Worm (Caenorhabditis elegans) whole organism, L2 larva: ENCODE data around the gene Y75D11A.3.
"Not testable (repeated sequence)": the region's sequence is repeated elsewhere in the genome, so short reads cannot be mapped to it uniquely, and the experiment has no call there.

Source experiments
- F13H6.1 ChIP-seq: sonication (generic microtip); optimal IDR thresholded peaks from 2 replicates; lab custom pipeline; 2016; ENCODE audit warnings: missing genetic modification characterization, missing compliant biosample characterization
- R02D3.7 ChIP-seq: fragments of 150-350 bp; optimal IDR thresholded peaks from 2 replicates; lab custom pipeline; 2014; ENCODE audit warnings: missing biosample characterization, missing genetic modification characterization
- Y55F3AM.14 ChIP-seq: fragments of 200-800 bp; sonication (Bioruptor generic); optimal IDR thresholded peaks from 2 replicates; lab custom pipeline; 2018; ENCODE audit warnings: mild to moderate bottlenecking, missing genetic modification characterization, missing compliant biosample characterization
- ZK546.5 ChIP-seq: sonication (generic microtip); optimal IDR thresholded peaks from 2 replicates; lab custom pipeline; 2017; ENCODE audit warnings: missing biosample characterization, missing genetic modification characterization
- ama-1 ChIP-seq: fragments of 150-350 bp; optimal IDR thresholded peaks from 2 replicates; lab custom pipeline; 2018; ENCODE audit warnings: inconsistent platforms
- blmp-1 ChIP-seq: sonication (generic microtip); optimal IDR thresholded peaks from 2 replicates; lab custom pipeline; 2017; ENCODE audit warnings: missing genetic modification characterization, mild to moderate bottlenecking, missing compliant biosample characterization, antibody characterized with exemption, moderate library complexity; ENCODE audit not compliant: insufficient read depth
- ceh-82 ChIP-seq: fragments of 150-350 bp; optimal IDR thresholded peaks from 2 replicates; lab custom pipeline; 2014; ENCODE audit warnings: missing biosample characterization, missing genetic modification characterization
- crh-2 ChIP-seq: sonication (generic microtip); optimal IDR thresholded peaks from 2 replicates; lab custom pipeline; 2017; ENCODE audit warnings: missing biosample characterization, missing genetic modification characterization
- dmd-4 ChIP-seq: sonication (generic microtip); optimal IDR thresholded peaks from 2 replicates; lab custom pipeline; 2017; ENCODE audit warnings: missing biosample characterization, missing genetic modification characterization
- egl-27 ChIP-seq: sonication (generic microtip); optimal IDR thresholded peaks from 3 replicates; lab custom pipeline; 2017; ENCODE audit warnings: missing biosample characterization, missing genetic modification reagents, missing genetic modification characterization
- elt-3 ChIP-seq: sonication (generic microtip); optimal IDR thresholded peaks from 2 replicates; lab custom pipeline; 2017; ENCODE audit warnings: missing biosample characterization, missing genetic modification characterization
- gmeb-1 ChIP-seq: fragments of 150-350 bp; optimal IDR thresholded peaks from 2 replicates; lab custom pipeline; 2014; ENCODE audit warnings: missing biosample characterization, missing genetic modification characterization
- lin-11 ChIP-seq: fragments of 150-350 bp; sonication (generic microtip); optimal IDR thresholded peaks from 2 replicates; lab custom pipeline; 2014; ENCODE audit warnings: missing biosample characterization, missing genetic modification characterization, inconsistent platforms, mixed read lengths
- lin-13 ChIP-seq: fragments of 150-350 bp; optimal IDR thresholded peaks from 2 replicates; lab custom pipeline; 2014; ENCODE audit warnings: missing biosample characterization, missing genetic modification reagents, missing genetic modification characterization
- lin-39 ChIP-seq: fragments of 150-350 bp; optimal IDR thresholded peaks from 2 replicates; lab custom pipeline; 2014; ENCODE audit warnings: missing biosample characterization, missing genetic modification reagents, missing genetic modification characterization
- lsy-2 ChIP-seq, 2 experiments: fragments of 150-350 bp in 1 of 2; sonication (generic microtip) in 1 of 2; optimal IDR thresholded peaks; 2 replicates each; lab custom pipeline; 2014 to 2017; ENCODE audit warnings: missing biosample characterization in 2 of 2, missing genetic modification characterization in 2 of 2
- mab-5 ChIP-seq: fragments of 150-350 bp; optimal IDR thresholded peaks from 2 replicates; lab custom pipeline; 2014; ENCODE audit warnings: missing biosample characterization, missing genetic modification characterization
- nhr-10 ChIP-seq: sonication (generic microtip); optimal IDR thresholded peaks from 2 replicates; lab custom pipeline; 2017; ENCODE audit warnings: missing biosample characterization, missing genetic modification characterization
- nhr-11 ChIP-seq: fragments of 150-350 bp; optimal IDR thresholded peaks from 2 replicates; lab custom pipeline; 2014; ENCODE audit warnings: missing biosample characterization, missing genetic modification characterization
- nhr-129 ChIP-seq: fragments of 150-350 bp; optimal IDR thresholded peaks from 2 replicates; lab custom pipeline; 2014; ENCODE audit warnings: missing biosample characterization, missing genetic modification characterization
- nhr-21 ChIP-seq: fragments of 150-350 bp; optimal IDR thresholded peaks from 2 replicates; lab custom pipeline; 2014; ENCODE audit warnings: missing biosample characterization, missing genetic modification characterization
- nhr-6 ChIP-seq: fragments of 150-350 bp; optimal IDR thresholded peaks from 2 replicates; lab custom pipeline; 2014; ENCODE audit warnings: missing biosample characterization, missing genetic modification characterization
- nhr-77 ChIP-seq: fragments of 150-350 bp; optimal IDR thresholded peaks from 2 replicates; lab custom pipeline; 2014; ENCODE audit warnings: missing biosample characterization, missing genetic modification characterization
- peb-1 ChIP-seq: fragments of 150-350 bp; optimal IDR thresholded peaks from 2 replicates; lab custom pipeline; 2014; ENCODE audit warnings: missing biosample characterization, missing genetic modification characterization
- sem-4 ChIP-seq: fragments of 150-350 bp; optimal IDR thresholded peaks from 2 replicates; lab custom pipeline; 2014; ENCODE audit warnings: missing biosample characterization, missing genetic modification reagents, missing genetic modification characterization
- skn-1 ChIP-seq: sonication (generic microtip); optimal IDR thresholded peaks from 2 replicates; lab custom pipeline; 2017; ENCODE audit warnings: missing biosample characterization, missing genetic modification characterization
- sma-3 ChIP-seq: sonication (generic microtip); optimal IDR thresholded peaks from 2 replicates; lab custom pipeline; 2016; ENCODE audit warnings: missing genetic modification reagents, missing genetic modification characterization, missing compliant biosample characterization
- sma-9 ChIP-seq, 2 experiments: fragments of 150-350 bp in 1 of 2; sonication (generic microtip) in 1 of 2; optimal IDR thresholded peaks; 2 replicates each; lab custom pipeline; 2014 to 2016; ENCODE audit warnings: missing genetic modification characterization in 2 of 2, mild to moderate bottlenecking in 1 of 2, missing biosample characterization in 1 of 2, missing compliant biosample characterization in 1 of 2, missing genetic modification reagents in 1 of 2, moderate library complexity in 1 of 2
- snpc-4 ChIP-seq: fragments of 150-350 bp; optimal IDR thresholded peaks from 2 replicates; lab custom pipeline; 2014; ENCODE audit warnings: missing biosample characterization, missing genetic modification characterization
- unc-39 ChIP-seq: fragments of 150-350 bp; optimal IDR thresholded peaks from 2 replicates; lab custom pipeline; 2014; ENCODE audit warnings: missing biosample characterization, missing genetic modification characterization
- ztf-11 ChIP-seq: sonication (generic microtip); optimal IDR thresholded peaks from 2 replicates; lab custom pipeline; 2017; ENCODE audit warnings: missing biosample characterization, missing genetic modification characterization
- ztf-4 ChIP-seq: fragments of 150-350 bp; optimal IDR thresholded peaks from 2 replicates; lab custom pipeline; 2014; ENCODE audit warnings: missing biosample characterization, missing genetic modification characterization

The Y75D11A.3 gene

DNA sequence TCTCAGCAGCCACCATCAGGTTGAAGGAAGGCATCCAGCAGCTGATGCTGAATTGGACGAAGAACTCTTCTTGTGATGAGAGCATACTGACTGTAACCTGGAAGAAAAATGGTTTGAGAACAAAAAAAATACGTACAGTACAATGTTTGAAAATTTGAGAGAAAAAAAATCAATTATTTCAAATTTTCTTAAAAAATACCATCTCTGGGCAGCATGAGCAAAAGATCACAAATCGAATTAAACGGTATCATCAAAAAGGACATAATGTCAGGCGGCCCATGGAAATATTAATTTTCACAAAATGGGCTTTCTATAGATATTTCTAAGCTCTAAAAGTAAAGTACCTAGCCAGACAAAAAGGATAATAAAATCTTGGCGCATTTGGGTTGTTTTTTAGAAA lies at the start of gene Y75D11A.3:
Y75D11A.3 (minus strand) TSS at position 101 of the 400 bp plus-strand sequence.
- TF ChIP-seq nhr-11, nhr-77, lin-39 (tag; lab: Kevin White, UChicago): not testable (repeated sequence)

DNA sequence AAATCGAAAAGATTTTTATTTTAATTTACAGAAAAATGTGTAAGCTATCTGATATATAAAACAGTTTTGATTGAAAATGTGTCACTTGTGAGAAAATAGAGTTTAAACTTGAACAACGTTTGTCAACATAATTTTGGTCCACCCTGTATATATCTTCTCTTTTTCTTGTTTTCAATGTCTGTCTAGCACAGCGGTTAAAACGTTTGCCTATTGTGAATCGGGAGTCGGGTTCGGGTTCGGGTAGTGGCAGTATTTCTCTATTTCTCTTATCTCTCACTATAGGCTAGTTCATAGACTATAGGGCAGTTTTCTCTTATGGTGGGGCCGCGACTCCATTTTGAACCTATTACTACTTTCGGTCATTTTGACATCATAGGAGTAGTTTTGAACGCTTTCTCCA lies 45.1 kb upstream of the Y75D11A.3 start:
- TF ChIP-seq Y55F3AM.14 (GFP tag; lab: Kevin White, UChicago) (no peak), skn-1 (tag; lab: Kevin White, UChicago) (no peak), blmp-1 (no peak), sma-9 (GFP tag; optimal IDR thresholded peaks at IDR 0.05; lab: Kevin White, UChicago) (no peak), sma-9 (tag; optimal IDR thresholded peaks at IDR 0.05; lab: Kevin White, UChicago) (no peak)

- no peak for TF ChIP-seq lin-13 (GFP tag; lab: Kevin White, UChicago)
- TF ChIP-seq nhr-21, result no peak
- no peak for TF ChIP-seq F13H6.1
- no peak for TF ChIP-seq elt-3 (tag; lab: Kevin White, UChicago)
- TF ChIP-seq gmeb-1, result no peak
- TF ChIP-seq blmp-1, result no peak
- no peak for TF ChIP-seq crh-2 (tag; lab: Kevin White, UChicago)
Observed at ce11 chrX:1786607-1787006, 40.6 kb upstream of the Y75D11A.3 start, which contains the start of gene arg-1. arg-1 (plus strand) TSS chrX:1786907.

- no peak for TF ChIP-seq lin-11 (tag; lab: Kevin White, UChicago)
- no peak for TF ChIP-seq R02D3.7 (tag; lab: Kevin White, UChicago)
- no peak for TF ChIP-seq elt-3 (tag; lab: Kevin White, UChicago)
- TF ChIP-seq skn-1 (tag; lab: Kevin White, UChicago), result no peak
- TF ChIP-seq gmeb-1, result no peak
- no peak for TF ChIP-seq nhr-77 (tag; lab: Kevin White, UChicago)
- TF ChIP-seq, all 48 proteins: peak for 0
Observed at ce11 chrX:1785692-1786091, 39.7 kb upstream of the Y75D11A.3 start.

- no peak for TF ChIP-seq nhr-129
- no peak for TF ChIP-seq sma-3 (GFP tag; lab: Kevin White, UChicago)
- no peak for TF ChIP-seq gmeb-1
- TF ChIP-seq lsy-2 (tag; optimal IDR thresholded peaks at IDR 0.05; lab: Kevin White, UChicago), result no peak
- TF ChIP-seq snpc-4 (tag; lab: Kevin White, UChicago), result no peak
- TF ChIP-seq nhr-6, result no peak
- no peak for TF ChIP-seq ama-1 (lab: Kevin White, UChicago)
- no peak for TF ChIP-seq ztf-11 (tag; lab: Kevin White, UChicago)
- no peak for TF ChIP-seq ceh-82 (tag; lab: Kevin White, UChicago)
Observed at ce11 chrX:1777988-1778387, 32.0 kb upstream of the Y75D11A.3 start, which contains the start of gene elc-2. elc-2 (minus strand) TSS chrX:1778088.

- TF ChIP-seq mab-5 (tag; lab: Kevin White, UChicago) (no peak), R02D3.7 (tag; lab: Kevin White, UChicago) (no peak), nhr-21 (no peak), ama-1 (lab: Kevin White, UChicago) (no peak), ztf-4 (tag; lab: Kevin White, UChicago) (no peak), peb-1 (tag; lab: Kevin White, UChicago) (no peak), nhr-10 (tag; lab: Kevin White, UChicago) (no peak), dmd-4 (tag; lab: Kevin White, UChicago) (no peak), blmp-1 (no peak), egl-27 (tag; lab: Kevin White, UChicago) (no peak), ceh-82 (tag; lab: Kevin White, UChicago) (no peak), sma-3 (GFP tag; lab: Kevin White, UChicago) (no peak), snpc-4 (tag; lab: Kevin White, UChicago) (no peak), ztf-11 (tag; lab: Kevin White, UChicago) (no peak), sem-4 (no peak), nhr-11 (tag; lab: Kevin White, UChicago) (no peak), unc-39 (no peak), nhr-129 (no peak), ZK546.5 (tag; lab: Kevin White, UChicago) (no peak)
- TF ChIP-seq, all 48 proteins: peak for 0
Observed at ce11 chrX:1769636-1770035, 23.6 kb upstream of the Y75D11A.3 start.
